Fruit fly (Drosophila melanogaster) whole organism, adult: ENCODE data around the gene RpS4.

Experiments
- CG11617 ChIP-seq: fragments of 200-800 bp; sonication (Bioruptor generic); optimal IDR thresholded peaks from 2 replicates; lab custom pipeline; 2017; ENCODE audit warnings: mild to moderate bottlenecking, missing biosample characterization, missing genetic modification reagents, missing genetic modification characterization
- CG12768 ChIP-seq: fragments of 200-800 bp; sonication (Bioruptor generic); optimal IDR thresholded peaks from 2 replicates; lab custom pipeline; 2017; ENCODE audit warnings: missing biosample characterization, missing genetic modification characterization, mild to moderate bottlenecking, moderate library complexity, missing genetic modification reagents
- CG14711 ChIP-seq: fragments of 200-800 bp; sonication (Bioruptor generic); optimal IDR thresholded peaks from 2 replicates; lab custom pipeline; 2018; ENCODE audit warnings: missing biosample characterization, mild to moderate bottlenecking, missing genetic modification characterization, moderate library complexity
- CG1620 ChIP-seq: fragments of 200-800 bp; sonication (Bioruptor generic); optimal IDR thresholded peaks from 2 replicates; lab custom pipeline; 2016; ENCODE audit warnings: missing biosample characterization, missing genetic modification characterization
- CG33017 ChIP-seq: fragments of 200-800 bp; sonication (Bioruptor generic); optimal IDR thresholded peaks from 2 replicates; lab custom pipeline; 2018; ENCODE audit warnings: missing biosample characterization, mild to moderate bottlenecking, missing genetic modification characterization, moderate library complexity
- CG5204 ChIP-seq: fragments of 200-800 bp; sonication (Bioruptor generic); optimal IDR thresholded peaks from 2 replicates; lab custom pipeline; 2016; ENCODE audit warnings: missing biosample characterization, missing genetic modification characterization
- CG7045 ChIP-seq: fragments of 200-800 bp; sonication (Bioruptor generic); optimal IDR thresholded peaks from 2 replicates; lab custom pipeline; 2017; ENCODE audit warnings: missing biosample characterization, mild to moderate bottlenecking, missing genetic modification characterization
- CG7101 ChIP-seq: fragments of 200-800 bp; sonication (Bioruptor generic); optimal IDR thresholded peaks from 2 replicates; lab custom pipeline; 2018; ENCODE audit warnings: missing biosample characterization, mild to moderate bottlenecking, missing genetic modification characterization, moderate library complexity
- Clk ChIP-seq: fragments of 200-800 bp; sonication (Bioruptor generic); optimal IDR thresholded peaks from 2 replicates; lab custom pipeline; 2017; ENCODE audit warnings: missing biosample characterization, missing genetic modification characterization
- Crg-1 ChIP-seq: fragments of 200-800 bp; sonication (Bioruptor generic); optimal IDR thresholded peaks from 2 replicates; lab custom pipeline; 2016; ENCODE audit warnings: missing biosample characterization, missing genetic modification characterization
- Hr96 ChIP-seq: fragments of 200-800 bp; sonication (Bioruptor generic); optimal IDR thresholded peaks from 2 replicates; lab custom pipeline; 2016; ENCODE audit warnings: missing biosample characterization, missing genetic modification characterization
- Mnt ChIP-seq: fragments of 200-800 bp; sonication (Bioruptor generic); optimal IDR thresholded peaks from 2 replicates; lab custom pipeline; 2016; ENCODE audit warnings: missing biosample characterization, mild to moderate bottlenecking, missing genetic modification characterization
- bab1 ChIP-seq: fragments of 200-800 bp; sonication (Bioruptor generic); optimal IDR thresholded peaks from 3 replicates; lab custom pipeline; 2019; ENCODE audit warnings: missing biosample characterization, mild to moderate bottlenecking, missing genetic modification characterization, moderate library complexity
- cic ChIP-seq: fragments of 200-800 bp; sonication (Bioruptor generic); optimal IDR thresholded peaks from 2 replicates; lab custom pipeline; 2017; ENCODE audit warnings: missing biosample characterization, mild to moderate bottlenecking, missing genetic modification characterization, moderate library complexity
- cnc ChIP-seq, 2 experiments: fragments of >200 bp; optimal IDR thresholded peaks; 2 replicates each; lab custom pipeline; 2017
- kay ChIP-seq: fragments of 200-800 bp; sonication (Bioruptor generic); peaks from one replicate; lab custom pipeline; 2016; ENCODE audit warnings: missing biosample characterization, missing genetic modification characterization, borderline replicate concordance
- ovo ChIP-seq: fragments of 200-800 bp; sonication (Bioruptor generic); optimal IDR thresholded peaks from 2 replicates; lab custom pipeline; 2016; ENCODE audit warnings: missing biosample characterization, missing genetic modification characterization
- pad ChIP-seq: fragments of 200-800 bp; sonication (Bioruptor generic); optimal IDR thresholded peaks from 3 replicates; lab custom pipeline; 2017; ENCODE audit warnings: missing biosample characterization, missing genetic modification characterization, mild to moderate bottlenecking, moderate library complexity, missing genetic modification reagents
- tj ChIP-seq: fragments of 200-800 bp; sonication (Bioruptor generic); optimal IDR thresholded peaks from 3 replicates; lab custom pipeline; 2017; ENCODE audit warnings: missing biosample characterization, mild to moderate bottlenecking, missing genetic modification characterization, moderate library complexity
- toe ChIP-seq: fragments of 200-800 bp; sonication (Bioruptor generic); optimal IDR thresholded peaks from 2 replicates; lab custom pipeline; 2016; ENCODE audit warnings: missing biosample characterization, missing genetic modification characterization

The RpS4 gene

dm6 chr3L:13021727-13022126 lies 19.8 kb upstream of the RpS4 start:
- TF ChIP-seq CG14711 (peak; percentile 27), Mnt (no peak), CG33017 (tag; lab: Kevin White, UChicago) (peak; percentile 3), CG12768 (GFP tag; lab: Kevin White, UChicago) (peak; percentile 18), kay (GFP tag; lab: Kevin White, UChicago) (no peak), CG7101 (tag; lab: Kevin White, UChicago) (peak; percentile 57), CG7045 (GFP tag; lab: Kevin White, UChicago) (peak; percentile 34), Crg-1 (GFP tag; lab: Kevin White, UChicago) (peak; percentile 1)

- TF ChIP-seq CG14711 (peak; percentile 62), bab1 (GFP tag; lab: Kevin White, UChicago) (peak; percentile 5), cic (peak; percentile 95), CG7045 (GFP tag; lab: Kevin White, UChicago) (no peak), Mnt (peak; percentile 94)
These were observed 19.2 kb upstream of the RpS4 start, which contains the start of gene Adk2 for dm6 chr3L:13022160-13022853. TSS of gene Adk2 (minus strand) at chr3L:13022688.

- peak; percentile 78 for TF ChIP-seq CG5204 (GFP tag; lab: Kevin White, UChicago)
- peak; percentile 56 for TF ChIP-seq tj (GFP tag; lab: Kevin White, UChicago)
- peak; percentile 70 for TF ChIP-seq CG12768 (GFP tag; lab: Kevin White, UChicago)
- peak; percentile 81 for TF ChIP-seq toe (GFP tag; lab: Kevin White, UChicago)
- TF ChIP-seq CG33017 (tag; lab: Kevin White, UChicago), result peak; percentile 61
- TF ChIP-seq cic, result no peak
- peak; percentile 57 for TF ChIP-seq Crg-1 (GFP tag; lab: Kevin White, UChicago)
- TF ChIP-seq ovo (GFP tag; lab: Kevin White, UChicago), result peak; percentile 77
- peak; percentile 83 for TF ChIP-seq CG11617 (GFP tag; lab: Kevin White, UChicago)
- TF ChIP-seq Mnt, result peak; percentile 82
- TF ChIP-seq bab1 (GFP tag; lab: Kevin White, UChicago), result peak; percentile 64
- peak; percentile 80 for TF ChIP-seq CG7045 (GFP tag; lab: Kevin White, UChicago)
- TF ChIP-seq CG7101 (tag; lab: Kevin White, UChicago), result peak; percentile 81
- TF ChIP-seq Clk (GFP tag; lab: Kevin White, UChicago), result peak; percentile 67
- peak; percentile 92 for TF ChIP-seq CG1620 (GFP tag; lab: Kevin White, UChicago)
- peak; percentile 86 for TF ChIP-seq kay (GFP tag; lab: Kevin White, UChicago)
- peak; percentile 86 for TF ChIP-seq Hr96 (GFP tag; lab: Kevin White, UChicago)
- no peak for TF ChIP-seq cnc (optimal IDR thresholded peaks at IDR 0.05; lab: Kevin White, UChicago)
- no peak for TF ChIP-seq CG14711
- TF ChIP-seq pad (GFP tag; lab: Kevin White, UChicago), result peak; percentile 58
These were observed 18.5 kb upstream of the RpS4 start, which contains the start of gene RpS12 for dm6 chr3L:13022854-13023560. TSS of gene RpS12 (plus strand) at chr3L:13023352.

dm6 chr3L:13026337-13026736 lies 15.2 kb upstream of the RpS4 start, which contains the start of gene Zmynd10:
TSS of gene Zmynd10 (minus strand) at chr3L:13026437.
- TF ChIP-seq ovo (GFP tag; lab: Kevin White, UChicago) (no peak), kay (GFP tag; lab: Kevin White, UChicago) (peak; percentile 43)

- TF ChIP-seq CG5204 (GFP tag; lab: Kevin White, UChicago), result no peak
- TF ChIP-seq CG12768 (GFP tag; lab: Kevin White, UChicago), result no peak
- TF ChIP-seq CG33017 (tag; lab: Kevin White, UChicago), result no peak
- no peak for TF ChIP-seq tj (GFP tag; lab: Kevin White, UChicago)
- TF ChIP-seq bab1 (GFP tag; lab: Kevin White, UChicago), result no peak
- no peak for TF ChIP-seq CG7045 (GFP tag; lab: Kevin White, UChicago)
- TF ChIP-seq Mnt, result no peak
- TF ChIP-seq cic, result no peak
- no peak for TF ChIP-seq CG11617 (GFP tag; lab: Kevin White, UChicago)
- TF ChIP-seq cnc (optimal IDR thresholded peaks at IDR 0.05; lab: Kevin White, UChicago), result no peak
- TF ChIP-seq Crg-1 (GFP tag; lab: Kevin White, UChicago), result no peak
- TF ChIP-seq CG14711, result no peak
- TF ChIP-seq Clk (GFP tag; lab: Kevin White, UChicago), result no peak
- TF ChIP-seq CG7101 (tag; lab: Kevin White, UChicago), result no peak
- TF ChIP-seq toe (GFP tag; lab: Kevin White, UChicago), result no peak
- no peak for TF ChIP-seq pad (GFP tag; lab: Kevin White, UChicago)
- no peak for TF ChIP-seq CG1620 (GFP tag; lab: Kevin White, UChicago)
- no peak for TF ChIP-seq Hr96 (GFP tag; lab: Kevin White, UChicago)
- no peak for TF ChIP-seq kay (GFP tag; lab: Kevin White, UChicago)
These were observed 14.7 kb upstream of the RpS4 start for dm6 chr3L:13026872-13027271.

dm6 chr3L:13027333-13027732 lies 14.2 kb upstream of the RpS4 start:
- TF ChIP-seq toe (GFP tag; lab: Kevin White, UChicago) (no peak), CG14711 (no peak), CG7045 (GFP tag; lab: Kevin White, UChicago) (no peak), CG1620 (GFP tag; lab: Kevin White, UChicago) (no peak), CG11617 (GFP tag; lab: Kevin White, UChicago) (no peak), Clk (GFP tag; lab: Kevin White, UChicago) (no peak), CG12768 (GFP tag; lab: Kevin White, UChicago) (no peak), kay (GFP tag; lab: Kevin White, UChicago) (no peak), CG7101 (tag; lab: Kevin White, UChicago) (no peak), CG33017 (tag; lab: Kevin White, UChicago) (no peak), Crg-1 (GFP tag; lab: Kevin White, UChicago) (no peak), bab1 (GFP tag; lab: Kevin White, UChicago) (no peak), pad (GFP tag; lab: Kevin White, UChicago) (no peak), Mnt (no peak)
